Worm (Caenorhabditis elegans) whole organism, L1 larva: ENCODE results near the gene unc-93.

Source experiments
- ama-1 ChIP-seq: fragments of 150-350 bp; optimal IDR thresholded peaks from 2 replicates; lab custom pipeline; 2014
- jun-1 ChIP-seq: fragments of 150-350 bp; optimal IDR thresholded peaks from 2 replicates; lab custom pipeline; 2014; ENCODE audit warnings: missing biosample characterization, missing genetic modification reagents, missing genetic modification characterization
- lin-15B ChIP-seq: fragments of 150-350 bp; sonication (generic microtip); optimal IDR thresholded peaks from 3 replicates; lab custom pipeline; 2014; ENCODE audit warnings: missing biosample characterization, missing genetic modification characterization
- lin-39 ChIP-seq: fragments of 150-350 bp; optimal IDR thresholded peaks from 2 replicates; lab custom pipeline; 2014; ENCODE audit warnings: missing biosample characterization, missing genetic modification reagents, missing genetic modification characterization
- nhr-12 ChIP-seq: sonication (generic microtip); optimal IDR thresholded peaks from 2 replicates; lab custom pipeline; 2017; ENCODE audit warnings: missing biosample characterization, missing genetic modification characterization
- nhr-76 ChIP-seq: sonication (generic microtip); optimal IDR thresholded peaks from 2 replicates; lab custom pipeline; 2017; ENCODE audit warnings: missing biosample characterization, missing genetic modification characterization
- pqm-1 ChIP-seq: sonication (generic microtip); optimal IDR thresholded peaks from 3 replicates; lab custom pipeline; 2017; ENCODE audit warnings: missing biosample characterization, missing genetic modification characterization
- skn-1 ChIP-seq: fragments of 150-350 bp; optimal IDR thresholded peaks from 2 replicates; lab custom pipeline; 2014; ENCODE audit warnings: missing biosample characterization, missing genetic modification characterization
- snu-23 ChIP-seq: sonication (generic microtip); optimal IDR thresholded peaks from 2 replicates; lab custom pipeline; 2016; ENCODE audit warnings: missing genetic modification characterization, missing compliant biosample characterization
- sup-37 ChIP-seq: fragments of 200-800 bp; sonication (Bioruptor generic); optimal IDR thresholded peaks from 2 replicates; lab custom pipeline; 2018; ENCODE audit warnings: mild to moderate bottlenecking, missing genetic modification characterization, missing compliant biosample characterization

DNA sequence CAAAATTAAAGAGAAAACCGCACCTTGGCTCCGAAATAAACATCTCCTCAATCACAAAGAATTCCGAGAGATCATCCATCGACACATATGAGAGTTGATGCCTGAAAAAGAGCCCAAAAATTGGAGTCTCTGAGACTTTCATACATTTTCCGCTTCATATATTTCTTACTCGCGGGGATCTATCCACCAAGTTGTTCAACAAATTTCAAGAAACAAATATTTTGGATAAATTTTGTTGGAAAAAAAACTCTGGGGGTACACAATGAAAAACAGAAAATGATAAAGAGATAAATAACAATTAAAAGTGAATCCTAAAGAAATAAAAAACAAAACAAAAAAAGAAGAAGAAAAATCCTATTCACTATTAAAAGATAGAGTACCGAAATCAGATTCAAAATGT, 17.1 kb upstream of the unc-93 start, which contains the start of gene sel-8:
- TF ChIP-seq nhr-76 (tag; lab: Kevin White, UChicago), result no peak
- no peak for TF ChIP-seq ama-1 (lab: Kevin White, UChicago)
- TF ChIP-seq jun-1 (tag; lab: Kevin White, UChicago), result no peak
- no peak for TF ChIP-seq lin-15B (tag; lab: Kevin White, UChicago)
- no peak for TF ChIP-seq pqm-1 (tag; lab: Kevin White, UChicago)
- TF ChIP-seq lin-39 (tag; lab: Kevin White, UChicago), result no peak
- no peak for TF ChIP-seq snu-23 (GFP tag; lab: Kevin White, UChicago)
- no peak for TF ChIP-seq nhr-12 (tag; lab: Kevin White, UChicago)
- no peak for TF ChIP-seq skn-1 (tag; lab: Kevin White, UChicago)
- TF ChIP-seq sup-37 (GFP tag; lab: Kevin White, UChicago), result no peak
